Fruit fly (Drosophila melanogaster): Measurements from ENCODE around the gene polybromo.

polybromo gene

dm6 chr3R:24768538-24769401, 36.3 kb downstream of the polybromo start, which contains the start of gene CG13631 (continued):
- TF ChIP-seq tin (GFP tag; optimal IDR thresholded peaks at IDR 0.05) = peak; percentile 95
- peak; percentile 98 for TF ChIP-seq CG2712 (tag; optimal IDR thresholded peaks at IDR 0.05)
- peak; percentile 76 for TF ChIP-seq sima (GFP tag; optimal IDR thresholded peaks at IDR 0.05)
- TF ChIP-seq CG13424 (tag; optimal IDR thresholded peaks at IDR 0.05) = peak; percentile 97
- peak; percentile 16 for TF ChIP-seq Jarid2 (GFP tag; optimal IDR thresholded peaks at IDR 0.05)
- peak; percentile 90 for TF ChIP-seq fd64A (GFP tag; optimal IDR thresholded peaks at IDR 0.05)
- peak; percentile 87 for TF ChIP-seq ERR (GFP tag; optimal IDR thresholded peaks at IDR 0.05)
- TF ChIP-seq Mrtf (GFP tag; IDR thresholded peaks at IDR 0.05) = peak; percentile 86
- TF ChIP-seq CG10654 (GFP tag; optimal IDR thresholded peaks at IDR 0.05) = peak; percentile 93
- TF ChIP-seq CG14050 (GFP tag; IDR thresholded peaks at IDR 0.05) = peak; percentile 87
- TF ChIP-seq tup (GFP tag; optimal IDR thresholded peaks at IDR 0.05) = peak; percentile 77
- 0 out of 2 replicates have a peak, but pooled peaks have one; percentile 36 for TF ChIP-seq cas (GFP tag; IDR thresholded peaks at IDR 0.05)
- TF ChIP-seq CG8765 (GFP tag; IDR thresholded peaks at IDR 0.05) = peak; percentile 19; the same call in 1 of the 2 replicates
- TF ChIP-seq repo (GFP tag; optimal IDR thresholded peaks at IDR 0.05) = peak; percentile 90
- peak; percentile 64; the same call in 2 of the 3 replicates for TF ChIP-seq CG11456 (GFP tag; IDR thresholded peaks at IDR 0.05)
- peak; percentile 80 for TF ChIP-seq CG8281 (tag; optimal IDR thresholded peaks at IDR 0.05)
- no peak for TF ChIP-seq pros (GFP tag; optimal IDR thresholded peaks at IDR 0.05)
- peak; percentile 78 for TF ChIP-seq Aef1 (GFP tag; IDR thresholded peaks at IDR 0.05)
- TF ChIP-seq CG7357 (GFP tag; IDR thresholded peaks at IDR 0.05) = peak; percentile 85
- no peak for TF ChIP-seq CG15479 (GFP tag; optimal IDR thresholded peaks at IDR 0.05)
- peak; percentile 80 for TF ChIP-seq Nf-YB (GFP tag; optimal IDR thresholded peaks at IDR 0.05)
- peak in 1 of 2 experiments; percentile 99 for TF ChIP-seq eve (GFP tag; optimal IDR thresholded peaks at IDR 0.05)
- TF ChIP-seq lilli (GFP tag; optimal IDR thresholded peaks at IDR 0.05) = peak; percentile 81
- TF ChIP-seq Spps (tag; optimal IDR thresholded peaks at IDR 0.05) = peak; percentile 95
- TF ChIP-seq so (GFP tag; IDR thresholded peaks at IDR 0.05) = peak; percentile 92
- TF ChIP-seq bsh (GFP tag; optimal IDR thresholded peaks at IDR 0.05) = peak; percentile 91 to 98
- peak; percentile 66 to 67 for TF ChIP-seq Trl (optimal IDR thresholded peaks at IDR 0.05)
- peak; percentile 93 for TF ChIP-seq Trl (GFP tag; optimal IDR thresholded peaks at IDR 0.05)
- TF ChIP-seq CG10462 (GFP tag; optimal IDR thresholded peaks at IDR 0.05) = peak; percentile 96
- TF ChIP-seq lov (optimal IDR thresholded peaks at IDR 0.05) = no peak
- peak; percentile 87 for TF ChIP-seq lov (GFP tag; IDR thresholded peaks at IDR 0.05)
- 0 out of 2 replicates have a peak, but pooled peaks have one; percentile 51 for TF ChIP-seq wdn (GFP tag; IDR thresholded peaks at IDR 0.05)
- peak; percentile 86 for TF ChIP-seq CG9817 (tag; optimal IDR thresholded peaks at IDR 0.05)
- peak; percentile 86 for TF ChIP-seq disco-r (GFP tag; optimal IDR thresholded peaks at IDR 0.05)
- TF ChIP-seq tgo (GFP tag; IDR thresholded peaks at IDR 0.05) = peak; percentile 88
- no peak for TF ChIP-seq fd3F (GFP tag; optimal IDR thresholded peaks at IDR 0.05)
- peak; percentile 74 for TF ChIP-seq slou (GFP tag; optimal IDR thresholded peaks at IDR 0.05)
- TF ChIP-seq Dip2 (GFP tag; IDR thresholded peaks at IDR 0.05) = 0 out of 2 replicates have a peak, but pooled peaks have one; percentile 17
- peak; percentile 95 for TF ChIP-seq jumu (GFP tag; optimal IDR thresholded peaks at IDR 0.05)
- peak; percentile 64; the same call in 2 of the 3 replicates for TF ChIP-seq CG11560 (tag; IDR thresholded peaks at IDR 0.05)
- no peak for TF ChIP-seq Opbp (GFP tag; IDR thresholded peaks at IDR 0.05; ENCODE audit: partially characterized antibody)
- peak; percentile 96 for TF ChIP-seq CG1602 (GFP tag; optimal IDR thresholded peaks at IDR 0.05)
- peak; percentile 93 for TF ChIP-seq vvl (GFP tag; IDR thresholded peaks at IDR 0.05)
- TF ChIP-seq jigr1 (GFP tag; IDR thresholded peaks at IDR 0.05) = peak; percentile 90
- TF ChIP-seq hth (optimal IDR thresholded peaks at IDR 0.05) = no peak
- peak; percentile 67 for TF ChIP-seq CG6854 (GFP tag; optimal IDR thresholded peaks at IDR 0.05)
- peak; percentile 90 for TF ChIP-seq CG1233 (GFP tag; optimal IDR thresholded peaks at IDR 0.05)
- peak; percentile 72 for TF ChIP-seq CG10147 (GFP tag; optimal IDR thresholded peaks at IDR 0.05)
- TF ChIP-seq odd (GFP tag; optimal IDR thresholded peaks at IDR 0.05) = peak; percentile 88
- TF ChIP-seq Xrp1 (GFP tag; IDR thresholded peaks at IDR 0.05) = peak; percentile 96
